Fruit fly (Drosophila melanogaster): ENCODE data around the gene CG12239.

The CG12239 gene

dm6 chrX:5783260-5784040, 8.5 kb upstream of the CG12239 start:
- TF ChIP-seq rgr (GFP tag; optimal IDR thresholded peaks at IDR 0.05): peak; percentile 68
- peak; percentile 74 for TF ChIP-seq woc (GFP tag; optimal IDR thresholded peaks at IDR 0.05)
- peak; percentile 77 for TF ChIP-seq h (GFP tag; optimal IDR thresholded peaks at IDR 0.05)
- no peak for TF ChIP-seq Abd-B (GFP tag; optimal IDR thresholded peaks at IDR 0.05)
- TF ChIP-seq pan (optimal IDR thresholded peaks at IDR 0.05): no peak
- TF ChIP-seq OdsH (GFP tag; optimal IDR thresholded peaks at IDR 0.05): peak; percentile 70
- TF ChIP-seq psq (GFP tag; optimal IDR thresholded peaks at IDR 0.05): peak; percentile 63
- TF ChIP-seq Rel (GFP tag; optimal IDR thresholded peaks at IDR 0.05): no peak
- TF ChIP-seq Rel (tag; optimal IDR thresholded peaks at IDR 0.05): no peak
- no peak for TF ChIP-seq GATAd (GFP tag; optimal IDR thresholded peaks at IDR 0.05)
- peak; percentile 67 for TF ChIP-seq HLH106 (tag; optimal IDR thresholded peaks at IDR 0.05)
- TF ChIP-seq N (GFP tag; optimal IDR thresholded peaks at IDR 0.05): no peak
- TF ChIP-seq Jra (GFP tag; optimal IDR thresholded peaks at IDR 0.05): no peak
- no peak for TF ChIP-seq Hnf4 (GFP tag; optimal IDR thresholded peaks at IDR 0.05)
- peak; percentile 65 for TF ChIP-seq Sp1 (GFP tag; optimal IDR thresholded peaks at IDR 0.05)
- no peak for TF ChIP-seq sv (GFP tag; optimal IDR thresholded peaks at IDR 0.05)
- TF ChIP-seq Dfd (GFP tag; optimal IDR thresholded peaks at IDR 0.05): no peak
- no peak for TF ChIP-seq tai (GFP tag; optimal IDR thresholded peaks at IDR 0.05)
- no peak for TF ChIP-seq usp (GFP tag; optimal IDR thresholded peaks at IDR 0.05)
- no peak for TF ChIP-seq Hr78 (GFP tag; optimal IDR thresholded peaks at IDR 0.05)
- TF ChIP-seq Dif (GFP tag; optimal IDR thresholded peaks at IDR 0.05; ENCODE audit: partially characterized antibody): no peak
- no peak for TF ChIP-seq Mio (GFP tag; optimal IDR thresholded peaks at IDR 0.05)
- TF ChIP-seq jim (GFP tag; optimal IDR thresholded peaks at IDR 0.05): no peak
- TF ChIP-seq fru (GFP tag; optimal IDR thresholded peaks at IDR 0.05): peak; percentile 73
- TF ChIP-seq Hr83 (GFP tag; optimal IDR thresholded peaks at IDR 0.05; ENCODE audit: poor library complexity, severe bottlenecking): no peak
- peak; percentile 50 for TF ChIP-seq dmrt93B (GFP tag; optimal IDR thresholded peaks at IDR 0.05)
- TF ChIP-seq sage (GFP tag; optimal IDR thresholded peaks at IDR 0.05): peak; percentile 65
- no peak for TF ChIP-seq Myc (optimal IDR thresholded peaks at IDR 0.05)
- TF ChIP-seq dsf (GFP tag; optimal IDR thresholded peaks at IDR 0.05; ENCODE audit: borderline replicate concordance): no peak
- peak; percentile 71 for TF ChIP-seq br (GFP tag; optimal IDR thresholded peaks at IDR 0.05)
- TF ChIP-seq CG32264 (GFP tag; optimal IDR thresholded peaks at IDR 0.05): peak; percentile 47
- peak in 1 of 2 experiments; percentile 70 for TF ChIP-seq foxo (GFP tag; optimal IDR thresholded peaks at IDR 0.05)
- TF ChIP-seq CG9705 (GFP tag; optimal IDR thresholded peaks at IDR 0.05): no peak
- TF ChIP-seq CrebA (GFP tag; optimal IDR thresholded peaks at IDR 0.05; ENCODE audit: borderline replicate concordance): no peak
- no peak for TF ChIP-seq Vsx2 (GFP tag; optimal IDR thresholded peaks at IDR 0.05; ENCODE audit: partially characterized antibody)
- TF ChIP-seq ey (GFP tag; optimal IDR thresholded peaks at IDR 0.05): peak; percentile 50
- no peak for TF ChIP-seq dl (GFP tag; optimal IDR thresholded peaks at IDR 0.05; ENCODE audit: insufficient read depth in 1 of 2, partially characterized antibody in 2 of 2)
- no peak for TF ChIP-seq lola (GFP tag; optimal IDR thresholded peaks at IDR 0.05)
- no peak for TF ChIP-seq brk (GFP tag; optimal IDR thresholded peaks at IDR 0.05)

- TF ChIP-seq Vsx2 (GFP tag; optimal IDR thresholded peaks at IDR 0.05; ENCODE audit: partially characterized antibody) (no peak), CrebA (GFP tag; optimal IDR thresholded peaks at IDR 0.05; ENCODE audit: borderline replicate concordance) (no peak), sv (GFP tag; optimal IDR thresholded peaks at IDR 0.05) (no peak), Hr83 (GFP tag; optimal IDR thresholded peaks at IDR 0.05; ENCODE audit: poor library complexity, severe bottlenecking) (no peak), CG32264 (GFP tag; optimal IDR thresholded peaks at IDR 0.05) (no peak), OdsH (GFP tag; optimal IDR thresholded peaks at IDR 0.05) (peak; percentile 81), Dfd (GFP tag; optimal IDR thresholded peaks at IDR 0.05) (no peak), Rel (GFP tag; optimal IDR thresholded peaks at IDR 0.05) (peak; percentile 24), Rel (tag; optimal IDR thresholded peaks at IDR 0.05) (no peak), dsf (GFP tag; optimal IDR thresholded peaks at IDR 0.05; ENCODE audit: borderline replicate concordance) (no peak), foxo (GFP tag; optimal IDR thresholded peaks at IDR 0.05) (peak in 1 of 2 experiments; percentile 69), N (GFP tag; optimal IDR thresholded peaks at IDR 0.05) (no peak), HLH106 (tag; optimal IDR thresholded peaks at IDR 0.05) (peak; percentile 66), jim (GFP tag; optimal IDR thresholded peaks at IDR 0.05) (no peak), Hnf4 (GFP tag; optimal IDR thresholded peaks at IDR 0.05) (peak; percentile 68), Sp1 (GFP tag; optimal IDR thresholded peaks at IDR 0.05) (peak; percentile 74), Abd-B (GFP tag; optimal IDR thresholded peaks at IDR 0.05) (no peak), h (GFP tag; optimal IDR thresholded peaks at IDR 0.05) (peak; percentile 84), Hr78 (GFP tag; optimal IDR thresholded peaks at IDR 0.05) (no peak), dl (GFP tag; optimal IDR thresholded peaks at IDR 0.05; ENCODE audit: insufficient read depth in 1 of 2, partially characterized antibody in 2 of 2) (no peak), GATAd (GFP tag; optimal IDR thresholded peaks at IDR 0.05) (no peak), pan (optimal IDR thresholded peaks at IDR 0.05) (no peak), Dif (GFP tag; optimal IDR thresholded peaks at IDR 0.05; ENCODE audit: partially characterized antibody) (no peak), fru (GFP tag; optimal IDR thresholded peaks at IDR 0.05) (peak; percentile 78), psq (GFP tag; optimal IDR thresholded peaks at IDR 0.05) (peak; percentile 65), woc (GFP tag; optimal IDR thresholded peaks at IDR 0.05) (peak; percentile 49), Jra (GFP tag; optimal IDR thresholded peaks at IDR 0.05) (peak; percentile 11), rgr (GFP tag; optimal IDR thresholded peaks at IDR 0.05) (peak; percentile 81), CG9705 (GFP tag; optimal IDR thresholded peaks at IDR 0.05) (no peak), lola (GFP tag; optimal IDR thresholded peaks at IDR 0.05) (no peak), usp (GFP tag; optimal IDR thresholded peaks at IDR 0.05) (no peak), brk (GFP tag; optimal IDR thresholded peaks at IDR 0.05) (peak; percentile 19), br (GFP tag; optimal IDR thresholded peaks at IDR 0.05) (peak; percentile 60), sage (GFP tag; optimal IDR thresholded peaks at IDR 0.05) (no peak), dmrt93B (GFP tag; optimal IDR thresholded peaks at IDR 0.05) (no peak), tai (GFP tag; optimal IDR thresholded peaks at IDR 0.05) (no peak), Myc (optimal IDR thresholded peaks at IDR 0.05) (no peak), ey (GFP tag; optimal IDR thresholded peaks at IDR 0.05) (peak; percentile 73), Mio (GFP tag; optimal IDR thresholded peaks at IDR 0.05) (no peak)
Observed at dm6 chrX:5786559-5786958, 5.4 kb upstream of the CG12239 start.

Data from whole organism, wandering third instar larva.